1 fruit fly cellular context compared by ENCODE assay signal in the genomic region with DNA sequence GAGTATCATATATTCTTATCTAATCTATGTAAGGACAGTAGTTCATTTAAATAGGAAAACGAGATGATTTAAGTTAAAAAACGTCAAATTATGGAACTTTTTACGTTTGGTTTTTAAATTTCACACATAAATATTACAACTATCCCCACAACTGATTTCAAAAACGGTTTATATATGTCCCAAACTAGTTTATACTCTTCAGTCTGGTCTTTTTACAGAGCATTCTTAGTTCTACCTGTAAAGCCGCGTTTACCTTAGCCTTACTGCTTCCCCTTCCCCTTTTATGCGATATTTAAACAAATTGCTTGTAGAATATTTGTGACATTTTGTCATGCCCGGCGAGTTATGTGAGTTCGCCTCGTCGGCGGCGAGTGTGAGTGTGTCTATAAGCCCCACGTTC.
TF ChIP-seq lines count a peak whose summit lies in the region.

No protein-coding gene starts in this region.

TF ChIP-seq in whole organism, prepupa, 60 proteins besides CTCF, POLR2A, EP300 and RAD21 (continued from another document):
- no peak for TF ChIP-seq dsx (GFP tag; optimal IDR thresholded peaks at IDR 0.05; lab: Kevin White, UChicago; ENCODE audit: poor library complexity, severe bottlenecking)
- TF ChIP-seq fd59A (GFP tag; optimal IDR thresholded peaks at IDR 0.05; lab: Kevin White, UChicago) = no peak
TF ChIP-seq in whole organism, prepupa: peak in this region for 5.
